Worm (Caenorhabditis elegans) whole organism, midembryonic: ENCODE data around the gene cka-1.

Source experiments
- T22C8.4 ChIP-seq: fragments of 200-800 bp; sonication (Bioruptor generic); IDR thresholded peaks from 2 replicates; pipeline ENCODE4 v1.3.6; 2022; ENCODE audit warnings: missing genetic modification characterization, missing compliant biosample characterization
- cog-1 ChIP-seq: sonication (generic microtip); optimal IDR thresholded peaks from 2 replicates; lab custom pipeline; 2016; ENCODE audit warnings: missing genetic modification characterization, missing compliant biosample characterization
- flt-1 ChIP-seq: fragments of 200-800 bp; sonication (Bioruptor generic); IDR thresholded peaks from 2 replicates; pipeline ENCODE4 v1.3.6; 2022; ENCODE audit warnings: missing genetic modification characterization, missing compliant biosample characterization
- med-1 ChIP-seq: sonication (generic microtip); optimal IDR thresholded peaks from 2 replicates; lab custom pipeline; 2017; ENCODE audit warnings: missing genetic modification characterization, mild to moderate bottlenecking, missing compliant biosample characterization, antibody characterized with exemption, missing genetic modification reagents; ENCODE audit not compliant: insufficient read depth
- ref-1 ChIP-seq: fragments of 200-800 bp; sonication (Bioruptor generic); conservative IDR thresholded peaks from 2 replicates; pipeline ENCODE4 v1.3.6; 2022; ENCODE audit warnings: missing genetic modification reagents, missing genetic modification characterization, missing compliant biosample characterization
- tab-1 ChIP-seq: fragments of 200-800 bp; sonication (Bioruptor generic); IDR thresholded peaks from 2 replicates; pipeline ENCODE4 v1.3.6; 2022; ENCODE audit warnings: missing genetic modification characterization, missing compliant biosample characterization
- ztf-23 ChIP-seq: fragments of 200-800 bp; sonication (Bioruptor generic); IDR thresholded peaks from 2 replicates; pipeline ENCODE4 v1.3.6; 2022; ENCODE audit warnings: missing genetic modification reagents, missing genetic modification characterization, missing compliant biosample characterization

ce11 chrIV:9714264-9714663 is 23.2 kb downstream of the cka-1 start:
- TF ChIP-seq T22C8.4 (GFP tag; lab: Robert Waterston, UW): no peak
- TF ChIP-seq ref-1 (GFP tag; lab: Robert Waterston, UW): no peak
- TF ChIP-seq cog-1 (tag; lab: Kevin White, UChicago): no peak
- TF ChIP-seq flt-1: no peak
- no peak for TF ChIP-seq tab-1
- no peak for TF ChIP-seq med-1
- TF ChIP-seq ztf-23 (GFP tag; lab: Robert Waterston, UW): no peak
